Fruit fly (Drosophila melanogaster): ENCODE measurements around the gene Hsp70Ab.

The Hsp70Ab gene

DNA sequence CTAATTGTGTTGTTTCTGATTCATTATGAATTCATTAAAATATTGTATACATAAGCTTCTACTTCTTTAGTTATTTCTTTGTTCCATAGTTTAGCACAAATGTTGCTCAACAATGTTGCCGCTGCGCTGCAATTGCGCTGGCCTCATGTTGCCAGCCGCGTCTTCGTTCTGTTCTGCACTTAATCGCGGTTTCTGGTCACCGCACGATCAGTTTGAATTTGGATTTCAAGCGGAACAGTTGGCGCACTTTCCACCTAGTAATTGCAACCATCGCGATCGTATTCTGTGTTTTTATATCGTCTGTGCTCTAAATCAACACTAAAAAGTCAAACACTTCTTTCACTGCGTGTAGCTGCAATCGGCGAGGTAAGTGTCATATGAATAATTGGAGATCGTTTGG is 40.7 kb downstream of the Hsp70Ab start, which contains the start of gene Ect3:
TSS of gene Ect3 (plus strand) at position 205 of the 400 bp plus-strand sequence.
- TF ChIP-seq pad (GFP tag; optimal IDR thresholded peaks at IDR 0.05) (no peak), tj (GFP tag; optimal IDR thresholded peaks at IDR 0.05) (peak; percentile 31), bab1 (GFP tag; optimal IDR thresholded peaks at IDR 0.05) (no peak), ovo (GFP tag; optimal IDR thresholded peaks at IDR 0.05) (no peak)

dm6 chr3R:12005417-12005816 is 47.1 kb downstream of the Hsp70Ab start, which contains the start of gene Tk:
Tk (minus strand) TSS chr3R:12005473.
- TF ChIP-seq CG14711 (tag; optimal IDR thresholded peaks at IDR 0.05) (no peak), CG12768 (GFP tag; optimal IDR thresholded peaks at IDR 0.05) (no peak), ovo (GFP tag; optimal IDR thresholded peaks at IDR 0.05) (no peak), CG33017 (tag; optimal IDR thresholded peaks at IDR 0.05) (no peak), CG1620 (GFP tag; optimal IDR thresholded peaks at IDR 0.05) (no peak), kay (GFP tag; ENCODE audit: borderline replicate concordance) (no peak), CG5204 (GFP tag; optimal IDR thresholded peaks at IDR 0.05) (no peak), Clk (GFP tag; optimal IDR thresholded peaks at IDR 0.05) (no peak), cic (GFP tag; optimal IDR thresholded peaks at IDR 0.05) (no peak), tj (GFP tag; optimal IDR thresholded peaks at IDR 0.05) (no peak), CG11617 (GFP tag; optimal IDR thresholded peaks at IDR 0.05) (no peak), bab1 (GFP tag; optimal IDR thresholded peaks at IDR 0.05) (no peak), CG7045 (GFP tag; optimal IDR thresholded peaks at IDR 0.05) (no peak), CG7101 (tag; optimal IDR thresholded peaks at IDR 0.05) (no peak), Crg-1 (GFP tag; optimal IDR thresholded peaks at IDR 0.05) (no peak), Hr96 (GFP tag; optimal IDR thresholded peaks at IDR 0.05) (no peak), cnc (optimal IDR thresholded peaks at IDR 0.05) (no peak), toe (GFP tag; optimal IDR thresholded peaks at IDR 0.05) (no peak), pad (GFP tag; optimal IDR thresholded peaks at IDR 0.05) (no peak), Mnt (GFP tag; optimal IDR thresholded peaks at IDR 0.05) (no peak)

DNA sequence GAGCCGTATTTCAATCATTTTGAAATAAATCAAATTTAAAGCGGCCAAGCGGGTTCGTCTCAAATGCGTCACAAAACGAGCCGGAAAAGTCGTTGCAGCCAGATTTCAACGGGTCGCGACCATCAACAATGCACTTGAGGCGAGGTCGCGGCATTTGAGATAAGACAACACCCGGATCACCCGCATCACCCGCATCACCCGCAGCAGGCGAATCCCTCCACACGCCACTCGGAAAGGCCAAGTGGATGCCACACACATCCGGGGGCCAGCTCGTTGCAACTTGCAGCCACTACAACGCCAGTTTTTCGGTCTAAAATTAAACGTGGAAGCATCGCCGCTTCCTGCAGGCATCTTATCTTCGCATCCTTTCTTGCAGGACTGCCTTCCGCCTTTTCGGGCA is 48.1 kb downstream of the Hsp70Ab start:
- TF ChIP-seq CG11617 (GFP tag; optimal IDR thresholded peaks at IDR 0.05) (no peak), cnc (optimal IDR thresholded peaks at IDR 0.05) (no peak), Crg-1 (GFP tag; optimal IDR thresholded peaks at IDR 0.05) (no peak), ovo (GFP tag; optimal IDR thresholded peaks at IDR 0.05) (no peak), toe (GFP tag; optimal IDR thresholded peaks at IDR 0.05) (no peak), CG5204 (GFP tag; optimal IDR thresholded peaks at IDR 0.05) (no peak), pad (GFP tag; optimal IDR thresholded peaks at IDR 0.05) (no peak), kay (GFP tag; ENCODE audit: borderline replicate concordance) (no peak), Mnt (GFP tag; optimal IDR thresholded peaks at IDR 0.05) (no peak), bab1 (GFP tag; optimal IDR thresholded peaks at IDR 0.05) (no peak), CG7045 (GFP tag; optimal IDR thresholded peaks at IDR 0.05) (no peak)

DNA sequence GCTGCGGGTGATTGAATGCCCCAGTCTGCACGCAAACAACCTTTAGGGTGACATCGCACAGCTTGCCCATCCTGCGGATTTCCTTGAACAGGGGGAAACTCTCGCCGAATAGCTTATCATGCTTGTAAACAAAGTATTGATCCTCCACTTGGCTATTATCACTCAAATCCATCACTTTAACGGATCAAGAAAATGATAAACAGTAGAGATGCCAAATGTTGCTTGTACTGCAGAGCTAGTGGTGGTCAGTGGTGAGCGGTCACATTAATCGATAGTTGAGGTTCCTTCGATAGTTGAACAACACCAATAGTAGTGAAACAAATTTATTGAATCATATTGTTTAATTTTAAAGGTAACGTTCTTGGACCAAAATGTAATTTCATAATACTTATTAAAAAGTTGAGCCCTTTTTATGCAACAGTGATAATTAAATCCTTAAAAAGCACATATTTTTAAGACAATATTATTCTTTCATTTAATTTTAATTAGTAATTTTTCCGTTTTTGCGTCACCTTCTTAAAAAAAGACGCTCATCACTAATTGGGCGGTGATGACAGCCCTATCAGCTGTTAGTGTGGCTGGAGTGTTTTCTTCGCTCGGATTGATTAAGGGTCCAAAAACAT is 52.0 kb downstream of the Hsp70Ab start, which contains the start of the genes KLHL18 and GCC185:
TSS of gene KLHL18 (minus strand) at position 233 of the 623 bp plus-strand sequence.
TSS of gene GCC185 (plus strand) at position 571 of the 623 bp plus-strand sequence.
- TF ChIP-seq CG1620 (GFP tag; optimal IDR thresholded peaks at IDR 0.05), result peak; percentile 78
- peak; percentile 64 for TF ChIP-seq tj (GFP tag; optimal IDR thresholded peaks at IDR 0.05)
- no peak for TF ChIP-seq cnc (optimal IDR thresholded peaks at IDR 0.05)
- TF ChIP-seq cic (GFP tag; optimal IDR thresholded peaks at IDR 0.05), result peak; percentile 14
- peak; percentile 53 for TF ChIP-seq CG33017 (tag; optimal IDR thresholded peaks at IDR 0.05)
- TF ChIP-seq CG11617 (GFP tag; optimal IDR thresholded peaks at IDR 0.05), result peak; percentile 85
- TF ChIP-seq CG14711 (tag; optimal IDR thresholded peaks at IDR 0.05), result peak; percentile 92
- peak; percentile 75 for TF ChIP-seq CG12768 (GFP tag; optimal IDR thresholded peaks at IDR 0.05)
- TF ChIP-seq CG7101 (tag; optimal IDR thresholded peaks at IDR 0.05), result peak; percentile 79
- TF ChIP-seq bab1 (GFP tag; optimal IDR thresholded peaks at IDR 0.05), result peak; percentile 78
- TF ChIP-seq CG5204 (GFP tag; optimal IDR thresholded peaks at IDR 0.05), result peak; percentile 78
- peak; percentile 66 for TF ChIP-seq ovo (GFP tag; optimal IDR thresholded peaks at IDR 0.05)
- TF ChIP-seq toe (GFP tag; optimal IDR thresholded peaks at IDR 0.05), result peak; percentile 94
- peak; percentile 68 for TF ChIP-seq Mnt (GFP tag; optimal IDR thresholded peaks at IDR 0.05)
- TF ChIP-seq Hr96 (GFP tag; optimal IDR thresholded peaks at IDR 0.05), result peak; percentile 79
- peak; percentile 82 for TF ChIP-seq CG7045 (GFP tag; optimal IDR thresholded peaks at IDR 0.05)
- peak; percentile 77 for TF ChIP-seq Clk (GFP tag; optimal IDR thresholded peaks at IDR 0.05)
- peak; percentile 72 for TF ChIP-seq Crg-1 (GFP tag; optimal IDR thresholded peaks at IDR 0.05)
- TF ChIP-seq pad (GFP tag; optimal IDR thresholded peaks at IDR 0.05), result peak; percentile 61
- TF ChIP-seq kay (GFP tag; ENCODE audit: borderline replicate concordance), result no peak

Measured in whole organism, adult.